Fruit fly (Drosophila melanogaster): ENCODE results near the gene RpL27.

The RpL27 gene

DNA sequence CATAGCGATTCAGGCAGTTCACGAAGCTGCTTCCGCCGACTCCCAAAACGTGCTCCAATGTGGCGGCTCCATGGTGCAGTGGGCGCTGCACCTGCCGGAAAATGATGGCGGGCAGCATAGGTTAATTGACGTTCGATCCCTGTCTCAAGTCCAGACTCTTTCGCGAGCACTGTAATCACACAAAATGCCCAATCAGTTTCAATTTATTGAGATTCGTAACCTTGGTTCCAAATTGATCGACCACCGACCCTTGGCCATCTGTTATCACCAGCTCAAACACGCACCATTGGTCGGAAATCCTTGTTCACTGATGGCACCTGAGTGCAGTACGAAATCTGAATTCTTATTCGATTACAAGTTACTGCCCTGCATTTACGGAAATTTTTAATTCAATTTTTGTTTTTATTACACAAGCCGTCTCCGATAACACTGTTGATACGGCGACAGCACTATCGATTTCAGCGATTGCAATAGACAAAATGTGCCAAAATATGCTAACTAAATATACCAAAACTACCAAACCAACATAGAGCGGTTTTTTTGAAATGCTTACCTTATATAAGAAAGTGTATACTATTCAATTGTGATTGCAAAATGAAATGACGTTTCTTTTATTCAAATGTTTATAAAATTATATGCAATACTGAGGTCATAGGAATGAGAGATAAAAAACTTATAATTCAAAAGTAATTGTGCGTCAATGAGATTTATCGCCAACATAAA lies 2.0 kb upstream of the RpL27 start, which contains the start of gene CLS (continued):
- TF ChIP-seq unc-4 (GFP tag; IDR thresholded peaks at IDR 0.05; ENCODE audit: partially characterized antibody) = peak; percentile 66
- no peak for TF ChIP-seq gcm (GFP tag; optimal IDR thresholded peaks at IDR 0.05)
- TF ChIP-seq CG34376 (GFP tag; optimal IDR thresholded peaks at IDR 0.05) = no peak
- TF ChIP-seq sna (GFP tag; IDR thresholded peaks at IDR 0.05; ENCODE audit: partially characterized antibody) = 0 out of 2 replicates have a peak, but pooled peaks have one; percentile 25
- TF ChIP-seq CG11504 (tag; optimal IDR thresholded peaks at IDR 0.05) = no peak
- TF ChIP-seq CG4360 (GFP tag; IDR thresholded peaks at IDR 0.05) = no peak
- peak; percentile 56; the same call in 1 of the 2 replicates for TF ChIP-seq amos (GFP tag; IDR thresholded peaks at IDR 0.05; ENCODE audit: partially characterized antibody)
- TF ChIP-seq mirr (GFP tag; optimal IDR thresholded peaks at IDR 0.05) = no peak
- no peak for TF ChIP-seq CG3163 (GFP tag; optimal IDR thresholded peaks at IDR 0.05)
- peak; percentile 10 for TF ChIP-seq CG15514 (GFP tag; optimal IDR thresholded peaks at IDR 0.05)
- peak; percentile 77 for TF ChIP-seq gfzf (GFP tag; optimal IDR thresholded peaks at IDR 0.05)

dm6 chr3R:25680528-25680927 lies 4.3 kb downstream of the RpL27 start, which contains the start of the genes CG4743 and Idh3g:
Gene CG4743, minus strand, starts transcription at chr3R:25680550.
Gene Idh3g, plus strand, starts transcription at chr3R:25680845.
- peak; percentile 92 for TF ChIP-seq CG1529 (GFP tag; optimal IDR thresholded peaks at IDR 0.05)
- peak; percentile 87 for TF ChIP-seq TFAM (GFP tag; optimal IDR thresholded peaks at IDR 0.05)
- TF ChIP-seq C15 (GFP tag; IDR thresholded peaks at IDR 0.05) = peak; percentile 89
- TF ChIP-seq CG14014 (GFP tag; IDR thresholded peaks at IDR 0.05) = peak; percentile 96
- TF ChIP-seq sob (GFP tag; IDR thresholded peaks at IDR 0.05) = peak; percentile 95
- peak; percentile 81 for TF ChIP-seq gt (GFP tag; IDR thresholded peaks at IDR 0.05)
- TF ChIP-seq caup (GFP tag; optimal IDR thresholded peaks at IDR 0.05; ENCODE audit: severe bottlenecking) = peak; percentile 96
- peak; percentile 93 for TF ChIP-seq CG17912 (GFP tag; optimal IDR thresholded peaks at IDR 0.05)
- TF ChIP-seq ara (GFP tag; IDR thresholded peaks at IDR 0.05) = peak; percentile 96
- TF ChIP-seq Dbx (GFP tag; IDR thresholded peaks at IDR 0.05) = peak; percentile 95
- peak; percentile 95 for TF ChIP-seq Rfx (GFP tag; IDR thresholded peaks at IDR 0.05)
- peak; percentile 71 for TF ChIP-seq grn (GFP tag; optimal IDR thresholded peaks at IDR 0.05)
- peak; percentile 96 for TF ChIP-seq CG10209 (GFP tag; optimal IDR thresholded peaks at IDR 0.05)
- TF ChIP-seq ac (GFP tag; optimal IDR thresholded peaks at IDR 0.05) = peak; percentile 95
- peak; percentile 97 for TF ChIP-seq Xbp1 (GFP tag; optimal IDR thresholded peaks at IDR 0.05)
- TF ChIP-seq seq (GFP tag; IDR thresholded peaks at IDR 0.05) = peak; percentile 95
- peak; percentile 77 for TF ChIP-seq pros (GFP tag; optimal IDR thresholded peaks at IDR 0.05)
- peak; percentile 67 for TF ChIP-seq Ets97D (GFP tag; optimal IDR thresholded peaks at IDR 0.05)
- peak; percentile 86 for TF ChIP-seq CG10565 (GFP tag; optimal IDR thresholded peaks at IDR 0.05)
- peak; percentile 98 for TF ChIP-seq CG18262 (tag; optimal IDR thresholded peaks at IDR 0.05)
- peak; percentile 96 for TF ChIP-seq HHEX (GFP tag; optimal IDR thresholded peaks at IDR 0.05)
- peak; percentile 96 for TF ChIP-seq CG32767 (GFP tag; IDR thresholded peaks at IDR 0.05)
- peak; percentile 99 for TF ChIP-seq CG31441 (GFP tag; IDR thresholded peaks at IDR 0.05)
- peak; percentile 94 for TF ChIP-seq CG10267 (tag; optimal IDR thresholded peaks at IDR 0.05)
- TF ChIP-seq PHDP (tag; optimal IDR thresholded peaks at IDR 0.05) = peak; percentile 99
- TF ChIP-seq Sox100B (GFP tag; optimal IDR thresholded peaks at IDR 0.05) = peak; percentile 96
- TF ChIP-seq CG17186 (GFP tag; optimal IDR thresholded peaks at IDR 0.05) = peak; percentile 76
- TF ChIP-seq lov (optimal IDR thresholded peaks at IDR 0.05) = no peak
- peak; percentile 92 for TF ChIP-seq lov (GFP tag; IDR thresholded peaks at IDR 0.05)
- peak; percentile 80 for TF ChIP-seq CG6654 (GFP tag; optimal IDR thresholded peaks at IDR 0.05)
- TF ChIP-seq CG7963 (GFP tag; IDR thresholded peaks at IDR 0.05; ENCODE audit: partially characterized antibody) = no peak
- peak; percentile 53 for TF ChIP-seq CG12236 (GFP tag; optimal IDR thresholded peaks at IDR 0.05)
- peak; percentile 87 for TF ChIP-seq Taf1 (GFP tag; IDR thresholded peaks at IDR 0.05)
- peak; percentile 81 for TF ChIP-seq bab2 (GFP tag; optimal IDR thresholded peaks at IDR 0.05)
- TF ChIP-seq Atf3 (GFP tag; optimal IDR thresholded peaks at IDR 0.05) = peak; percentile 62
- TF ChIP-seq CG14667 (GFP tag; IDR thresholded peaks at IDR 0.05) = peak; percentile 91
- peak; percentile 92 for TF ChIP-seq kay (GFP tag; optimal IDR thresholded peaks at IDR 0.05)

Data from whole organism, embryonic.